Fruit fly (Drosophila melanogaster) whole organism, wandering third instar larva: Measurements from ENCODE around the gene Sws1.

Source experiments
- Dfd ChIP-seq: fragments of >200 bp; optimal IDR thresholded peaks from 2 replicates; lab custom pipeline; 2017; ENCODE audit warnings: missing biosample characterization, missing genetic modification characterization
- Dif ChIP-seq: fragments of 200-275, 200-300 bp; sonication (Bioruptor generic); optimal IDR thresholded peaks from 2 replicates; lab custom pipeline; 2018; ENCODE audit warnings: missing biosample characterization, missing genetic modification characterization; ENCODE audit not compliant: partially characterized antibody
- GATAd ChIP-seq: sonication (Bioruptor generic); optimal IDR thresholded peaks from 2 replicates; lab custom pipeline; 2016; ENCODE audit warnings: missing biosample characterization, missing genetic modification characterization
- Hr78 ChIP-seq: fragments of >200 bp; optimal IDR thresholded peaks from 2 replicates; lab custom pipeline; 2017; ENCODE audit warnings: missing biosample characterization, missing genetic modification characterization
- OdsH ChIP-seq: fragments of 200-800 bp; sonication (Bioruptor generic); optimal IDR thresholded peaks from 2 replicates; lab custom pipeline; 2016; ENCODE audit warnings: missing biosample characterization, mild to moderate bottlenecking, missing genetic modification characterization
- br ChIP-seq: fragments of 200-800 bp; sonication (Bioruptor generic); optimal IDR thresholded peaks from 2 replicates; lab custom pipeline; 2016; ENCODE audit warnings: missing biosample characterization, missing genetic modification characterization
- ey ChIP-seq: fragments of 200-800 bp; sonication (Bioruptor generic); optimal IDR thresholded peaks from 2 replicates; lab custom pipeline; 2016; ENCODE audit warnings: missing biosample characterization, missing genetic modification characterization
- h ChIP-seq: fragments of 200-800 bp; sonication (Bioruptor generic); optimal IDR thresholded peaks from 3 replicates; lab custom pipeline; 2016; ENCODE audit warnings: missing biosample characterization, mild to moderate bottlenecking, missing genetic modification characterization
- psq ChIP-seq: fragments of 200-800 bp; sonication (Bioruptor generic); optimal IDR thresholded peaks from 3 replicates; lab custom pipeline; 2017; ENCODE audit warnings: missing biosample characterization, mild to moderate bottlenecking, missing genetic modification characterization, moderate library complexity
- rgr ChIP-seq: fragments of 200-800 bp; sonication (Bioruptor generic); optimal IDR thresholded peaks from 3 replicates; lab custom pipeline; 2016; ENCODE audit warnings: missing biosample characterization, mild to moderate bottlenecking, missing genetic modification characterization
- sage ChIP-seq: fragments of 200-800 bp; sonication (Bioruptor generic); optimal IDR thresholded peaks from 2 replicates; lab custom pipeline; 2016; ENCODE audit warnings: missing biosample characterization, mild to moderate bottlenecking, missing genetic modification characterization
- usp ChIP-seq: fragments of >200 bp; optimal IDR thresholded peaks from 2 replicates; lab custom pipeline; 2017; ENCODE audit warnings: missing biosample characterization, missing genetic modification characterization

DNA sequence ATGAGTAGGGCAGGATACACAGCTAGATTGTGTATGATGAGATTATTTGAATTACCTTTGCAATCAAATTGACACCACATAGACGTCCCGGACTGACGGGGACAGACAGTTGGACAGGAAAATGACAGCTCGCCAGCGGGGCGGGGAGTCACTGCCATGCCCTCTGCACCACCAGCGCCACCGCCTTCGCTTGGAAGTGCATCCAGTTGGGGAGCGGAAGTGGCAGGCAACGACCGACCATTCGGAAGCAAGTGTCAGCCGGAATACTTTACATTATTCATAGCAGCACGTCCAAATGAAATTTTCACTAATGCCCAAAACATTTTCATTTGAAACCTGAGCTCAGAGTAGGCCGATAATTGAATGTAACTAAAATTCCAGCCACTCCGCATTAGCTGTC lies 34.8 kb upstream of the Sws1 start, which contains the start of gene CG15395:
- TF ChIP-seq GATAd (GFP tag; lab: Kevin White, UChicago) (no peak), br (GFP tag; lab: Kevin White, UChicago) (no peak), rgr (GFP tag; lab: Kevin White, UChicago) (no peak), psq (GFP tag; lab: Kevin White, UChicago) (no peak), Dfd (GFP tag; lab: Kevin White, UChicago) (no peak), OdsH (GFP tag; lab: Kevin White, UChicago) (no peak), Dif (GFP tag; lab: Kevin White, UChicago) (no peak), sage (GFP tag; lab: Kevin White, UChicago) (no peak), usp (GFP tag; lab: Kevin White, UChicago) (no peak), Hr78 (no peak), ey (GFP tag; lab: Kevin White, UChicago) (no peak), h (no peak)
